Fruit fly (Drosophila melanogaster): ENCODE data around the gene CG4393.

Gene CG4393

dm6 chr3R:23392235-23392634, 7.7 kb upstream of the CG4393 start:
- no peak for TF ChIP-seq noc (tag; optimal IDR thresholded peaks at IDR 0.05)

DNA sequence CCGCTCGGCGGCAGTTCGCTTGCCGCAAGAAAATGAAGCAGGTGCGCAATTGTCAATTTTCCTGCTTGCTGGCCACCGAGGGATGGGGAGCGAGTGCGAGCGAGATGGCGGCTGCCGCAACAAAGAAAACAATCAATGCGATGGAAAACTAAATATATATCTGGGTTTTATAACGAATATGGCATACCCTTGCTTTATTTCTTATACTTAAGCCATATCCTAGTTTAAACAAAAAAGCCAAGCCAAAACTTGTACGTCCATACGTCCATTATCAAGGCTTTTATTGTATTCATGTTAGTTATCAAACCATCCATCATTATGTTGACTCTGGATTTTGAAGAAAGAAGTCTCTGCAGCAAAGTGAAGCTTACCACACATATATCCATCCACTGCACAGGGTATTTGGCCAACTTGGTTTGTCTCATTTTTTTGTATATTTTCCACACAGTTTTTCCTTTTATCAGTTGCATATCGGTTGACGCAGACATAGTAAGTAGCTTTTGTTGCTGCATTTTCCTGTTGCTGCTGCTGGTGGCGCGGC, 6.3 kb upstream of the CG4393 start:
- no peak for TF ChIP-seq noc (tag; optimal IDR thresholded peaks at IDR 0.05)

DNA sequence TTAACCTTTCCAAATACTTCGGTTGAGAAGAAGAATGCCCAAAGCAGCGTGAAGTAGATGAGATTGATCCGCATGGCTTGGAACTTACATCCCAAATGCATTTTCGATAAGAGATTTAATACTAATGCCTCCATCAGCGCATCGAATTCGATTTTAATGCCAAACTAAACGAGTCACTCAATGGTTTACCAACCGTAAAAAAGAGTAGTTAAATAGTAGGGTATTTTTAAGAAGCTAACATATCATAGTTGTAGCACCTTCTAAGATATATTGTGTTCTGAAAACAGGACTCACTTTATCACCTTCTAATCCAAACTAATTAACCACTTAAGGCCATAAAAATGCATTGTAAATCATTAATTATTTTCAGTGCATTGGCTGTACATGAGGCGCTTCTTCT, 4.2 kb upstream of the CG4393 start, which contains the start of gene CG31515:
TSS of gene CG31515 (minus strand) at position 101 of the 400 bp plus-strand sequence.
- no peak for TF ChIP-seq noc (tag; optimal IDR thresholded peaks at IDR 0.05)

dm6 chr3R:23386907-23387306, 2.3 kb upstream of the CG4393 start:
- no peak for TF ChIP-seq noc (tag; optimal IDR thresholded peaks at IDR 0.05)

DNA sequence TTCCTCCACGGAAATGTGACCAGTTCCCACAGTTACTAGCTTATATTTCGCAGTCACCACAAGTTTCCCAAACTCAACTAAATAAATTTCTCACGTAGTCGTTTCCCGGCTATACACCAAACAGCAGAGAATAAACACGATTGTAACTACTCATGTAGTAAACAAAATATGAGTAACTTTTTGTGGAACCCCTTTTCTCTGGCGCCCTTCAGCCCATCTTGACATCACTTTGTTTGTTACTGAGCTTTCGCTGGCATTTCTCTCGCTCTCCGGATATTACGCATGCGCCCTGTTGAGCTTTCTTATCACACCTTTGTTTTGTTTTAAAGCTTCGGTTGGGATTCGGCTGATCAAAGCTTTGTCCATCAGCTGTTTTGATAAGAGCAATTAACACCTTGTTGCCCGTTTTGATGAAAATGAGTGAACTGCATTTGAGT, 1.5 kb upstream of the CG4393 start:
- TF ChIP-seq noc (tag; optimal IDR thresholded peaks at IDR 0.05), result no peak

DNA sequence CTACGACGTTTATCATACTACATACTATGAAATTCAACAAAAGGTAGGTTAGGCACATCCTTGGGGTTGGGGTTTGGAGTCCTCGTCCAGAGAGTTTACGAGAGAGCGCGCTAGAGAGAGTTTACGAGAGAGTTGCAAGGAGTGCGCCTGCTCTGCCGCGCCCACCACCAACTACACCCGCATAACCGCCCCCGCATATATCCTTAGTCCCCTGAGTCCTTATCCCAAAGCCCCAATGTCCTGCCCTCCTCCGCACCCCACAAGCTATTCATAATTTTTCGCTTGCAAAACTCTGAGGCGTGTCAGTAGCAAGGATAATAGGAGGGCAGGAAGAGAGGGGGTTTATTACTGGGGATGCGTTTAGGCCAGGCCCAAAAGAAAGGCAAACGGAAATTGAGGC, 854 bp downstream of the CG4393 start:
- no peak for TF ChIP-seq noc (tag; optimal IDR thresholded peaks at IDR 0.05)

dm6 chr3R:23377288-23377687, 7.3 kb downstream of the CG4393 start:
- TF ChIP-seq noc (tag; optimal IDR thresholded peaks at IDR 0.05), result no peak

DNA sequence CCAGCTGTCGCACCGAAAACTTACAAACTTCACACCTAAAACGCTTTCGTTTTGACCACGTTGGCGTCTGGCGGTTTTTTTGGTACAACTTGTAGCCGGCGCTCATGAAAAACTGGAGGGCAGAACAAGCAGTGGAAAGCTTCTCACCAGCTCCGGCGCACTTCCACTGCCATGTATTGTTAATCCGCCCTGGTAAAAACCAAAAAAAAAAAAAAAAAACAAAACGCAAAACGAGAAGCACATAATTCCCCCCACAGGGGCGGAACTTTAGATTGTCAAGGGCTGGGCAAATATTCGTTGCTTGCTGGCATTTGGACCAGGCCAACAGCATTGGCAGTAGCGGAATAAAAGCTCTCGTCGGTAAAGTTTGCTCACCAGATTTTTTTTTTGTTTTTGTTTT, 10.3 kb downstream of the CG4393 start:
- TF ChIP-seq noc (tag; optimal IDR thresholded peaks at IDR 0.05), result peak; percentile 48

DNA sequence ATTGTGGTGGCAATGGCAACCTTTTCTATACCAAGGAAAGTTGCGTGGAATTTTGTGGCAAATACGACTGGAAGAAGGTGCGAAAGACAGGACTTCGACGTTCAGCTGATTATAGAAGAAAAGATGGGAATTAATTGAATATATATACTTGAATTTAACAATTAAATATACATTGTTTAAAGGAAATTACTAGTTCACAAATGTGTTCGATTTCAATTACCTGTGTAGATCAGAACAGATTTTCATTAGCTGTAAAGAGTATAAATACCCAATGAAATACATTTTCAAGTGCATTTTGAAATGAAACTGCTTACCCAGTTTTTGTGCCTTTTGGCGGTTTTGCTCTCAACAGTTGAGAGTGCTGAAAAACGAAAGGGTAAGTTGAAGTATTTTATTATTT, 11.2 kb downstream of the CG4393 start, which contains the start of gene CG42828:
TSS of gene CG42828 (plus strand) at position 301 of the 400 bp plus-strand sequence.
- TF ChIP-seq noc (tag; optimal IDR thresholded peaks at IDR 0.05), result no peak

DNA sequence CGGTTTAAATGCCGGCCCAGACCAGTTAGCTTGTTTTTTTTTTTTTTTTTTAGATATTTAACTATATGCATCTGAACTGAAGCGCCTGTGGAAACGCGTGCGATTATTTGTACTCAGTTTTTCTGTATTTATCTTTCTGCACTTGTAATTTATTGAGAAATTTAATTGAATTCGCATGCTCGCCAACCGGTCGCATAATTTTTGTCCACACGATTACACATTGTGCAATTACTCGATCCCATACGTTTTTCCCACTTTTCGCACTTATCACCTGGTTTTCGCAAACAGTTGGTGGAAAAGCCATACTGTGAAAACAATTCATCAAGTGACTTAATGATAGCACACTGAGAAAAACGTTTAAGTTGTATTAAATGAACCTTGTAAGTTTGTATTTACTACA, 12.0 kb downstream of the CG4393 start, which contains the start of gene CG42827:
TSS of gene CG42827 (plus strand) at position 301 of the 400 bp plus-strand sequence.
- TF ChIP-seq noc (tag; optimal IDR thresholded peaks at IDR 0.05), result no peak

DNA sequence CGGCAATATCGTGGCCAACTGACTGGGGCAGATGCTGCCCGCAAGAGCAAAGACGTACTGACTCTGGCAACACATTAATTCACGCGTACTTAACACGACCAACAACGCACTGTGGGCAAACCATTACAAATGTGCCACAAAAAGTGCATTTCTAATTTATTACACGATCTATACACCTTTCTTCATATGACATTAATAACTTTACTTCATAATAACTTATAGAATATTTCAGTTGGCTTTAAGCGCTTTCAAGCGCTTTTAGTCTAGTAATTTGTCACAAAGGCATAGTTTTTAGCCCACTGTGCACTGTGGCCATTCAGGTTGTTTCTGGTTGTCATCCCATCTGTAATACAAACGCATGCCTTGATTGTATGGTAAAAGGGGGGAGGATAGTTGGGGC, 16.3 kb downstream of the CG4393 start:
- TF ChIP-seq noc (tag; optimal IDR thresholded peaks at IDR 0.05), result no peak

DNA sequence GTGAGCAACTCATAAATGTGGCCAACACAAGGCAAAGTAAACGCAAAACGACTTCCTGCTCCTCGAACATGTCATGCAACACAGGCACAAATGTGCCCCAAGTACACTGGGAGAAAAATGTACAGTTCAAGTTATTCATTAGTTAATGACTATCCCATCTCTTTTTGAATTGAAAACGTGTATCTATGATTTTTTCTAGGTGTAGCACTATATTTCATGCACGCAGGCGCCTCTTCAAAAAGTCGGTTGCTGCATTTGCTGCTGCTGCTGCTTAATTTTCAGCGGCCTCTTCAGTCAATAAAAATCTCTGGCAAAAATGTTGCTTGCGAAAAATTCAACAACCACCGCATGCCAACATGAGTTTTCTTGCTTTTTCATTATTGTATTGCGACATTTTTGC, 17.0 kb downstream of the CG4393 start:
- no peak for TF ChIP-seq noc (tag; optimal IDR thresholded peaks at IDR 0.05)

- TF ChIP-seq noc (tag; optimal IDR thresholded peaks at IDR 0.05), result no peak
These were observed 19.5 kb downstream of the CG4393 start for dm6 chr3R:23365028-23365427.

DNA sequence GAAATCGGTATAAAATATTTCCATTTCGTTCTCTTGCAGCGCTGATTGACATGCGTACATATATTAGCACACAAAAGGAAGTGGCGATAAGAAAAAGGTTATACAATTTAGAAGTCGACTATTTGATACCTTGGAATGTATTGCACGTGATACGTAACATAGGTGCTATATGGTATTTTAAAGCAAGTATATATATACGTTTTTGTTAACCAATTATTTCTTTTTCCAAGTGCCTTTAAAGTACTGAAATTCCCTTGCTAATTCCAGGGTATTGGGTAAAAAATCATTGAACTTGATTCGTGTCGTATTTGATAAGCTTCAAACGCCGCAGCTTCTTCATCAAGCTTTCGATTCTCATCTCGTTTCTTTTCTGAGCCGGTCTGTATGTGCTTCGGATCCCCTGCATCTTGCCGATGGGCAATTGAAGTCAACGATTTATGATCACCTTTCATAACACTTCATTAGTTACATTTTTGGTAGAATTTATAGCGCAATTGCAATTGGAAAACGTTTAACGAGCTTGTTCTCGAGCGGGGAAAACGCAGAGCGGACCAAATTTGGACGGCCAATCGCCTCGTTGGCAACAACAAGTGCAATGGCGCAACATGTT, 21.0 kb downstream of the CG4393 start, which contains the start of gene CG4408:
TSS of gene CG4408 (minus strand) at position 60 of the 610 bp plus-strand sequence.
- peak; percentile 95 for TF ChIP-seq noc (tag; optimal IDR thresholded peaks at IDR 0.05)

DNA sequence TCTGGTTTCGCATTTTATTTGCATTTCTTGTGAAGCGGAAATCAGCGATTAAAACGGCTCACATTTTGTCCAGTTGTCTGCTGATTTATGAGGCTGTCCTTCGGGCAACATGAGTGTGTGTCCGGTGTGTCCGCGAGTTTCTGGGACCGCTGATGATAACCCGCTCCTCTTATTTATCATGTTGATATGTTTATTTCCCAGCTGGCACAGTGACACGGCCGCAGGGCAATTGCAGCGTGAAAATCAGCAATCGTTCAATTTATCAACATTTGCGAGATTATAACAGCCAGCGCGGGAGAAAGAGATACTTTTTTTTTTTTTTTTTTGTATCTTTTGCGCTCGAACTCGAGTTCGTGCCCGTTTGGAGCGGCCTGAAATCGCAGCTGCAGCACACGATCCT, 24.2 kb downstream of the CG4393 start:
- no peak for TF ChIP-seq noc (tag; optimal IDR thresholded peaks at IDR 0.05)

DNA sequence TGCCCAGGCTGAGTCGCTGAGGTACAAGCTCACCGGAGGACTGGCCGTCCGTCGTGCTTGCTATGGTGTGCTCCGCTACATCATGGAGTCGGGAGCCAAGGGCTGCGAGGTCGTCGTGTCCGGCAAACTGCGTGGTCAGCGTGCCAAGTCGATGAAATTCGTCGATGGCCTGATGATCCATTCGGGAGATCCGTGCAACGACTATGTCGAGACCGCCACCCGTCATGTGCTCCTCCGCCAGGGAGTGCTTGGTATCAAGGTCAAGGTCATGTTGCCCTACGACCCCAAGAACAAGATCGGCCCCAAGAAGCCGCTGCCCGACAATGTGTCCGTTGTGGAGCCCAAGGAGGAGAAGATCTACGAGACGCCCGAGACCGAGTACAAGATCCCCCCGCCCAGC, 25.2 kb downstream of the CG4393 start:
- no peak for TF ChIP-seq noc (tag; optimal IDR thresholded peaks at IDR 0.05)

DNA sequence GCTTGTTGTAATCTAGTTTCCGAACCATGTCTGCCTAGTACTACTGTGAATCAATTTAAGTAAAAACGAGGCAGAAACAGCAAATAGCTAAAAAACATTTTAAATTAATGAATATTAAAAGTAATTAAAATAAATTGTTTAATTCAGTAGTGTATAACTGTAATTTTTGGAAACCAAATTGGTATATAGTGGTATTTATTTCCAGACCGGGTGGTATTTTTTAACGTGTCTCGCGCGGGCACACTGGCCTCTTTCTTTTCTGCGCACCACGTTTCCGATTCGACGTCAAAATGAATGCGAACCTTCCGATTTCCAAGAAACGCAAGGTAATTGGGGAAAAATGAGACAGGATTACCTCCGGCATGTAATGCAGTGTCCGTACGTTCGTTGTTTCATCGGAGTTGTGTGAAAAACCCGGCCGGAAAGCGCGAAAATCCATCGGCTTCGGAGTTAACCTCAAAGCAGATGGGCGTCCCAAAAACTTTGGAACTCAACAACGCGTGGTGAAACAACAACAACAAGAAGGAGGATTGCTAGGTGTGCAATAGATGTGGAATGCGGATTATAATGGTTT, 25.9 kb downstream of the CG4393 start, which contains the start of gene RpS3:
TSS of gene RpS3 (plus strand) at position 248 of the 574 bp plus-strand sequence.
- TF ChIP-seq noc (tag; optimal IDR thresholded peaks at IDR 0.05), result peak; percentile 32
